Fruit fly (Drosophila melanogaster): ENCODE data around the gene eEF1gamma.

- TF ChIP-seq CTCF (optimal IDR thresholded peaks at IDR 0.05) (no peak), CG8478 (optimal IDR thresholded peaks at IDR 0.05) (no peak)
These were observed 7.4 kb upstream of the eEF1gamma start for dm6 chr3R:29212534-29212933.
